Worm (Caenorhabditis elegans) whole organism, mixed stage, embryonic: ENCODE data around the gene T16G12.7.

Experiments used
- M03D4.4 ChIP-seq: sonication (generic microtip); optimal IDR thresholded peaks from 2 replicates; lab custom pipeline; 2017; ENCODE audit warnings: mild to moderate bottlenecking, missing genetic modification characterization, missing compliant biosample characterization
- bed-3 ChIP-seq: fragments of 200-800 bp; sonication (Bioruptor generic); optimal IDR thresholded peaks from 3 replicates; lab custom pipeline; 2018; ENCODE audit warnings: mild to moderate bottlenecking, missing genetic modification characterization, moderate library complexity, missing compliant biosample characterization
- ceh-39 ChIP-seq: fragments of 150-350 bp; optimal IDR thresholded peaks from 2 replicates; lab custom pipeline; 2014; ENCODE audit warnings: missing biosample characterization, missing genetic modification characterization
- ceh-43 ChIP-seq: fragments of 200-800 bp; sonication (Bioruptor generic); optimal IDR thresholded peaks from 2 replicates; lab custom pipeline; 2018; ENCODE audit warnings: mild to moderate bottlenecking, missing genetic modification characterization, moderate library complexity, missing compliant biosample characterization
- ceh-83 ChIP-seq: fragments of 200-800 bp; sonication (Bioruptor generic); optimal IDR thresholded peaks from 2 replicates; lab custom pipeline; 2018; ENCODE audit warnings: mild to moderate bottlenecking, missing genetic modification characterization, missing compliant biosample characterization
- ces-1 ChIP-seq: fragments of 150-350 bp; optimal IDR thresholded peaks from 2 replicates; lab custom pipeline; 2014; ENCODE audit warnings: missing biosample characterization, missing genetic modification reagents, missing genetic modification characterization
- cnd-1 ChIP-seq: fragments of 200-800 bp; sonication (Bioruptor generic); optimal IDR thresholded peaks from 2 replicates; lab custom pipeline; 2018; ENCODE audit warnings: mild to moderate bottlenecking, missing genetic modification characterization, missing compliant biosample characterization
- drap-1 ChIP-seq: fragments of 200-800 bp; sonication (Bioruptor generic); optimal IDR thresholded peaks from 3 replicates; lab custom pipeline; 2018; ENCODE audit warnings: mild to moderate bottlenecking, missing genetic modification characterization, missing compliant biosample characterization
- elt-1 ChIP-seq: sonication (generic microtip); optimal IDR thresholded peaks from 2 replicates; lab custom pipeline; 2017; ENCODE audit warnings: missing genetic modification characterization, mild to moderate bottlenecking, missing compliant biosample characterization, antibody characterized with exemption, moderate library complexity, borderline replicate concordance; ENCODE audit not compliant: insufficient read depth
- elt-3 ChIP-seq: fragments of 150-350 bp; optimal IDR thresholded peaks from 2 replicates; lab custom pipeline; 2014; ENCODE audit warnings: missing biosample characterization, missing genetic modification characterization
- flh-1 ChIP-seq: fragments of 200-800 bp; sonication (Bioruptor generic); optimal IDR thresholded peaks from 2 replicates; lab custom pipeline; 2018; ENCODE audit warnings: mild to moderate bottlenecking, missing genetic modification characterization, moderate library complexity, missing compliant biosample characterization
- ham-2 ChIP-seq: fragments of 200-800 bp; sonication (Bioruptor generic); optimal IDR thresholded peaks from 2 replicates; lab custom pipeline; 2018; ENCODE audit warnings: mild to moderate bottlenecking, missing genetic modification characterization, missing compliant biosample characterization
- lin-13 ChIP-seq: fragments of 150-350 bp; optimal IDR thresholded peaks from 2 replicates; lab custom pipeline; 2014; ENCODE audit warnings: missing biosample characterization, missing genetic modification characterization
- lsy-2 ChIP-seq: fragments of 150-350 bp; optimal IDR thresholded peaks from 2 replicates; lab custom pipeline; 2014; ENCODE audit warnings: missing biosample characterization, missing genetic modification characterization
- mab-5 ChIP-seq: fragments of 150-350 bp; optimal IDR thresholded peaks from 2 replicates; lab custom pipeline; 2014; ENCODE audit warnings: missing biosample characterization, missing genetic modification characterization
- mep-1 ChIP-seq: fragments of 150-350 bp; optimal IDR thresholded peaks from 2 replicates; lab custom pipeline; 2017; ENCODE audit warnings: missing biosample characterization, missing genetic modification reagents, missing genetic modification characterization, inconsistent platforms
- mls-2 ChIP-seq: sonication (generic microtip); optimal IDR thresholded peaks from 2 replicates; lab custom pipeline; 2016; ENCODE audit warnings: mild to moderate bottlenecking, missing genetic modification characterization, moderate library complexity, missing compliant biosample characterization
- nhr-12 ChIP-seq: fragments of 150-350 bp; optimal IDR thresholded peaks from 2 replicates; lab custom pipeline; 2014; ENCODE audit warnings: missing biosample characterization, missing genetic modification characterization
- nhr-2 ChIP-seq: fragments of 150-350 bp; optimal IDR thresholded peaks from 2 replicates; lab custom pipeline; 2014; ENCODE audit warnings: missing biosample characterization, missing genetic modification characterization
- nhr-237 ChIP-seq: fragments of 150-350 bp; optimal IDR thresholded peaks from 2 replicates; lab custom pipeline; 2014; ENCODE audit warnings: missing biosample characterization, missing genetic modification characterization
- nhr-28 ChIP-seq: fragments of 150-350 bp; optimal IDR thresholded peaks from 2 replicates; lab custom pipeline; 2014; ENCODE audit warnings: missing biosample characterization, missing genetic modification characterization
- nhr-76 ChIP-seq: sonication (generic microtip); optimal IDR thresholded peaks from 2 replicates; lab custom pipeline; 2017; ENCODE audit warnings: missing biosample characterization, missing genetic modification characterization
- pha-4 ChIP-seq: fragments of 150-350 bp; optimal IDR thresholded peaks from 2 replicates; lab custom pipeline; 2018; ENCODE audit warnings: missing biosample characterization, missing genetic modification reagents, missing genetic modification characterization
- sem-2 ChIP-seq: fragments of 200-800 bp; sonication (Bioruptor generic); optimal IDR thresholded peaks from 2 replicates; lab custom pipeline; 2018; ENCODE audit warnings: mild to moderate bottlenecking, missing genetic modification characterization, missing compliant biosample characterization
- snpc-4 ChIP-seq: fragments of 150-350 bp; optimal IDR thresholded peaks from 2 replicates; lab custom pipeline; 2014; ENCODE audit warnings: missing biosample characterization, missing genetic modification characterization
- tbx-8 ChIP-seq: fragments of 200-800 bp; sonication (Bioruptor generic); optimal IDR thresholded peaks from 2 replicates; lab custom pipeline; 2018; ENCODE audit warnings: mild to moderate bottlenecking, missing genetic modification characterization, moderate library complexity, missing compliant biosample characterization
- unc-120 ChIP-seq: sonication (generic microtip); optimal IDR thresholded peaks from 2 replicates; lab custom pipeline; 2017; ENCODE audit warnings: missing genetic modification characterization, missing compliant biosample characterization; ENCODE audit not compliant: poor library complexity, severe bottlenecking
- unc-39 ChIP-seq: fragments of 150-350 bp; optimal IDR thresholded peaks from 2 replicates; lab custom pipeline; 2014; ENCODE audit warnings: missing biosample characterization, missing genetic modification characterization
- unc-62 ChIP-seq: fragments of 150-350 bp; optimal IDR thresholded peaks from 2 replicates; lab custom pipeline; 2014; ENCODE audit warnings: missing biosample characterization, missing genetic modification reagents, missing genetic modification characterization
- zip-8 ChIP-seq: fragments of 150-350 bp; optimal IDR thresholded peaks from 2 replicates; lab custom pipeline; 2014; ENCODE audit warnings: missing biosample characterization, missing genetic modification characterization
- ztf-11 ChIP-seq: fragments of 150-350 bp; optimal IDR thresholded peaks from 2 replicates; lab custom pipeline; 2014; ENCODE audit warnings: missing biosample characterization, missing genetic modification characterization

The T16G12.7 gene

DNA sequence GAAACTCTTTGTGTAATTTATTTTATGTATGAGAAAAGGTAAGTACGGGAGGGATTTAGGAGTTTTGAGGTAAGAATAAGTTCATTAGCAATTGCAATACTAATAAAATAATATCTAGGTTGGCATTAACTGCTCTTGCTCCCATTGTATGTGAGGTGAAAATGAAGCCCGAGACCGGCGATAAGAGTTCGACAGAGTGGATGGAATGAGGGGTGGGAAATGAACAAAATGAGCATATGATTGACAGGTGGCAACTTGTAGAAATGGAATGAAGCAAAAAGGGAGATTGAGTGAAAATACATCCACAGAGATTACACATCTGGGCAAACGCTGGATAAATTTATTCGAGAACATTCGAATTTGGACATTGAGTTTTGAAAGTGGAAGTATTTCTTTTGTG lies 38.9 kb upstream of the T16G12.7 start:
- TF ChIP-seq unc-39 (tag; lab: Kevin White, UChicago) (no peak), cnd-1 (tag; lab: Kevin White, UChicago) (no peak), mab-5 (tag; lab: Kevin White, UChicago) (no peak), ham-2 (GFP tag; lab: Kevin White, UChicago) (no peak), mls-2 (tag; lab: Kevin White, UChicago) (no peak), ceh-83 (no peak), drap-1 (no peak), unc-120 (tag; lab: Kevin White, UChicago) (no peak), flh-1 (GFP tag; lab: Kevin White, UChicago) (no peak), ceh-39 (tag; lab: Kevin White, UChicago) (no peak), tbx-8 (GFP tag; lab: Kevin White, UChicago) (no peak), elt-3 (tag; lab: Kevin White, UChicago) (no peak), nhr-2 (tag; lab: Kevin White, UChicago) (no peak), nhr-28 (no peak)

DNA sequence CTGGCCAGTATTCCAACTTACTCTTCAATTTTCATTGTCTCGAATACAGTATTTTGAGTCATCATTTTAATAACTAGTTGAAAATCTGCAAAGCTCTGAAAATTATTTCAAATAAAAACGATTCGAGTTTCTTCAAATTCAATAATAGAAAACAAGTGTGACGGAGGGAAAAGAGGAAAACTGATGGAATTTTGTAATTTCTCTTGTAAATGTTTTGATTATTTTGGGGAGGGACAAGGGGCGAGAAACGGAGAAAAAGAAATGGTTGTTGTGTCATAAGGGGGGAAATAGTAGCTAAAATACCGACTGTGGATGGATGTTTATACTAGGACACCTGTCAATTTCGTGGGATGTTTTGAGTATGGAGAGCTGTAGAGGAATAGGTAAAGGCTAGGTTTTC lies 38.2 kb upstream of the T16G12.7 start, which contains the start of gene T16G12.9:
T16G12.9 (minus strand) TSS at position 101 of the 400 bp plus-strand sequence.
- TF ChIP-seq sem-2 (no peak), elt-3 (tag; lab: Kevin White, UChicago) (no peak), snpc-4 (tag; lab: Kevin White, UChicago) (no peak), mep-1 (tag; lab: Kevin White, UChicago) (no peak), nhr-12 (tag; lab: Kevin White, UChicago) (no peak), ceh-43 (GFP tag; lab: Kevin White, UChicago) (no peak), ztf-11 (tag; lab: Kevin White, UChicago) (no peak), mab-5 (tag; lab: Kevin White, UChicago) (no peak), elt-1 (tag; lab: Kevin White, UChicago) (no peak), ces-1 (GFP tag; lab: Kevin White, UChicago) (no peak), drap-1 (no peak), pha-4 (tag; lab: Kevin White, UChicago) (no peak), zip-8 (no peak), lin-13 (tag; lab: Kevin White, UChicago) (no peak), nhr-237 (no peak), M03D4.4 (tag; lab: Kevin White, UChicago) (no peak), nhr-28 (no peak), mls-2 (tag; lab: Kevin White, UChicago) (no peak)

DNA sequence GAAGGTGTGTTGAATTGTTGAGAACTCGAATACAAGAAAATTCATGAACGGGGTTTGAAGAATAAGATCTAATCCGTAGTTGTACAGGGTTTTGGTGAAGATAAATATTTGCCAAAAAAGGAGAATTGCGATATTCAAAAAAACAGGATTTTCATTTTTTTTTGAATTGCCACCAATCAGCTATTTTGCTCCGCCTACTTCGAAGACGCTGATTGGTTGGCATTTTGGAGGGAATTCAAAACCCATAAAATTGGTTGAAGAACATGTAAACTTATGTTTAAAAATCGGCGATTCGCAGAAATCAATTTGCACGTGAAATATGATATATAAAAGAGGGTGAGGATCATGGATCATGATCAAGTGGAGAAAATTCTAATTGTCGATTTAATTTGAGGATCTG lies 36.1 kb upstream of the T16G12.7 start:
- TF ChIP-seq lin-13 (tag; lab: Kevin White, UChicago) (no peak), lsy-2 (tag; lab: Kevin White, UChicago) (no peak), ceh-39 (tag; lab: Kevin White, UChicago) (no peak), bed-3 (GFP tag; lab: Kevin White, UChicago) (no peak), ztf-11 (tag; lab: Kevin White, UChicago) (no peak), elt-3 (tag; lab: Kevin White, UChicago) (no peak), flh-1 (GFP tag; lab: Kevin White, UChicago) (no peak)

- TF ChIP-seq nhr-28: no peak
- no peak for TF ChIP-seq elt-3 (tag; lab: Kevin White, UChicago)
- no peak for TF ChIP-seq unc-62 (GFP tag; lab: Kevin White, UChicago)
- TF ChIP-seq ztf-11 (tag; lab: Kevin White, UChicago): no peak
- no peak for TF ChIP-seq mep-1 (tag; lab: Kevin White, UChicago)
- TF ChIP-seq lin-13 (tag; lab: Kevin White, UChicago): no peak
- no peak for TF ChIP-seq ceh-39 (tag; lab: Kevin White, UChicago)
- TF ChIP-seq mls-2 (tag; lab: Kevin White, UChicago): no peak
- no peak for TF ChIP-seq lsy-2 (tag; lab: Kevin White, UChicago)
- no peak for TF ChIP-seq ham-2 (GFP tag; lab: Kevin White, UChicago)
- TF ChIP-seq elt-1 (tag; lab: Kevin White, UChicago): no peak
- no peak for TF ChIP-seq tbx-8 (GFP tag; lab: Kevin White, UChicago)
- TF ChIP-seq nhr-76 (tag; lab: Kevin White, UChicago): no peak
These were observed 29.4 kb upstream of the T16G12.7 start, which contains the start of gene T16G12.6 for ce11 chrIII:10069278-10069677. TSS of gene T16G12.6 (plus strand) at chrIII:10069578.
